Worm (Caenorhabditis elegans): ENCODE results near the gene inx-5.

The inx-5 gene

DNA sequence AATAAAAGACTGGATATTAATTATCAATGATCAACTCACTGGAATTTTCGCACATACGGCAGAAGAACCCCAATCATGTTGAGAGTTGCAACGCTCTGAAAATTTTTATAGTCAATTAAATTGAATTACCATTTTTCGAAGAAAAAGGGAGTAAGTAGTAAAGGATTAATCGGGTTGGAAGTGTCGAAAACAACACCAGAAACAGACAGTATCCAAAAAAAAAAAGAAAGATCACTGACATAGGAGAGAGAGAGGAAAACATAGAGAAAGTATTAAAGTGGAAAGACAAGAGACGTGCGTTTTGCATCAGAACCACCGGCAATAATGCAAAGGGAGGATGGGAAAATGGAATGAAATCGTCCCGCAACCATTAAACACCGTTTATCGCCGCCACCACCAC, at the start of gene inx-5:
inx-5 (minus strand) TSS at position 101 of the 400 bp plus-strand sequence.
- TF ChIP-seq nhr-237 (tag; optimal IDR thresholded peaks at IDR 0.05) (no peak), Y75B8A.6 (GFP tag; IDR thresholded peaks at IDR 0.05) (no peak), nhr-25 (tag; optimal IDR thresholded peaks at IDR 0.05; ENCODE audit: borderline replicate concordance, insufficient read depth) (no peak), nhr-6 (tag; optimal IDR thresholded peaks at IDR 0.05) (no peak), lin-29 (GFP tag; IDR thresholded peaks at IDR 0.05) (no peak), daf-16 (GFP tag; optimal IDR thresholded peaks at IDR 0.05) (no peak), daf-16 (tag; optimal IDR thresholded peaks at IDR 0.05) (no peak), lin-1 (GFP tag; IDR thresholded peaks at IDR 0.05) (no peak), duxl-1 (tag; optimal IDR thresholded peaks at IDR 0.05; ENCODE audit: poor library complexity) (no peak), spr-3 (GFP tag; optimal IDR thresholded peaks at IDR 0.05) (no peak), ztf-11 (tag; optimal IDR thresholded peaks at IDR 0.05) (no peak), spr-1 (tag; optimal IDR thresholded peaks at IDR 0.05) (no peak), ama-1 (optimal IDR thresholded peaks at IDR 0.05) (no peak), T26A8.4 (GFP tag; IDR thresholded peaks at IDR 0.05) (no peak), lin-15B (tag; optimal IDR thresholded peaks at IDR 0.05) (no peak), mxl-2 (GFP tag; conservative IDR thresholded peaks at IDR 0.05) (no peak), madf-5 (GFP tag; IDR thresholded peaks at IDR 0.05) (no peak)

ce11 chrX:8350984-8351383, 48.8 kb upstream of the inx-5 start, which contains the start of gene npr-28:
TSS of gene npr-28 (minus strand) at chrX:8351084.
- TF ChIP-seq lin-1 (GFP tag; IDR thresholded peaks at IDR 0.05) = no peak
- TF ChIP-seq aha-1 (tag) = peak; percentile 70

DNA sequence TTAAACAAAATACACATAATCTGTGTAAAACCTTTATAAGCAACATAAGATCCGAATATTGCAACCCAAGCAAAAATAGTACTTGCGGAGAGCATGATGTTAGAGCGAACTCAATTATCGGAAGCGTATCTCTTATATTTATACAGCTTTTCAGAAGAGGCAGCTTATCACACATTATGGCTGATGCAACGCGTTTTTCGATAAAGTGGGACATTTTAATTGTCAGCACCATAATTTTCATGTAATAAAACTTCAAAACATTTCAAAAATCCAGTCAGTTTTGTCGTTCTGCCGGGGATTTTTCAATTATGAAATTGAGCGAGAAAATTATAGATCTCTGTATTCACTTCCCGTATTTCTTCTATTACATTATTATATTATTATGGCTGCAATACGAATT, 44.0 kb upstream of the inx-5 start, which contains the start of gene drd-5:
drd-5 (minus strand) TSS at position 101 of the 400 bp plus-strand sequence.
- TF ChIP-seq dve-1 (tag; optimal IDR thresholded peaks at IDR 0.05; ENCODE audit: insufficient read depth) (peak; percentile 32), pqm-1 (tag; optimal IDR thresholded peaks at IDR 0.05) (peak; percentile 33), vab-7 (GFP tag; IDR thresholded peaks at IDR 0.05) (no peak)

DNA sequence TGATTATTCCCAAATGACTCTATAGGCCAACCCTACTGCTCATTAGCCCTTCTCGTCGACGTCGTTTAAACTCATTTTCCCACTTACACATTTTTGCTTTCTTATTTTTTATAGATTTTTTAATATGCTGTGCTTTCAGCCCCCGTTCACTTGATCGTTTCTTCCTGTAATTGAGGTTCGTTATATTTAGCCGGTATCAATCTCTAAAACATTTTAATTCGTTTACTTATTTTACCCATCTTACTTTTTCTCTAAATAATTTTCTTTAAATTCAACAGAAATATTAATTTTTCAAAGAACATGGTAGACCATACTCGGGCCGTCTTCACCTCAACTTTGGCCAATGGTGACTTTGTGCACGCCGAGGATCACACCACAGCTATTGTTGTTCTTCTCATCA, 39.5 kb upstream of the inx-5 start, which contains the start of gene F55E10.1:
F55E10.1 (plus strand) TSS at position 301 of the 400 bp plus-strand sequence.
- no peak for TF ChIP-seq tra-1 (GFP tag; IDR thresholded peaks at IDR 0.05)
- no peak for TF ChIP-seq R02D3.7 (tag; optimal IDR thresholded peaks at IDR 0.05)
- no peak for TF ChIP-seq Y105C5A.15 (GFP tag; IDR thresholded peaks at IDR 0.05)
- no peak for TF ChIP-seq daf-8 (GFP tag; IDR thresholded peaks at IDR 0.05)
- no peak for TF ChIP-seq nhr-11 (tag; optimal IDR thresholded peaks at IDR 0.05)
- no peak for TF ChIP-seq lin-15B (tag; optimal IDR thresholded peaks at IDR 0.05)
- TF ChIP-seq nhr-102 (tag; optimal IDR thresholded peaks at IDR 0.05) = no peak
- TF ChIP-seq dmd-6 (GFP tag; IDR thresholded peaks at IDR 0.05) = no peak
- TF ChIP-seq jun-1 (tag; optimal IDR thresholded peaks at IDR 0.05) = no peak

ce11 chrX:8340393-8340792, 38.2 kb upstream of the inx-5 start, which contains the start of gene F55E10.2:
TSS of gene F55E10.2 (plus strand) at chrX:8340693.
- TF ChIP-seq mdl-1 (tag; optimal IDR thresholded peaks at IDR 0.05) (no peak), F26F4.8 (GFP tag; conservative IDR thresholded peaks at IDR 0.05) (no peak), nhr-76 (tag; optimal IDR thresholded peaks at IDR 0.05) (no peak), zip-11 (GFP tag; IDR thresholded peaks at IDR 0.05) (no peak), pqm-1 (tag; optimal IDR thresholded peaks at IDR 0.05) (no peak), R02D3.7 (tag; optimal IDR thresholded peaks at IDR 0.05) (no peak), Y75B8A.6 (GFP tag; IDR thresholded peaks at IDR 0.05) (no peak), daf-19 (GFP tag; conservative IDR thresholded peaks at IDR 0.05) (no peak), egl-27 (tag; optimal IDR thresholded peaks at IDR 0.05) (no peak), Y48G9A.11 (GFP tag; IDR thresholded peaks at IDR 0.05) (no peak), F49E8.2 (tag; optimal IDR thresholded peaks at IDR 0.05; ENCODE audit: borderline replicate concordance) (no peak), dmd-9 (GFP tag; IDR thresholded peaks at IDR 0.05) (no peak), zfp-3 (GFP tag; conservative IDR thresholded peaks at IDR 0.05) (no peak), mxl-2 (GFP tag; conservative IDR thresholded peaks at IDR 0.05) (no peak), F44E2.7 (GFP tag; IDR thresholded peaks at IDR 0.05) (no peak), ctbp-1 (GFP tag; IDR thresholded peaks at IDR 0.05) (no peak), daf-16 (GFP tag; optimal IDR thresholded peaks at IDR 0.05) (no peak), daf-16 (tag; optimal IDR thresholded peaks at IDR 0.05) (no peak), nhr-11 (tag; optimal IDR thresholded peaks at IDR 0.05) (no peak), mep-1 (tag; optimal IDR thresholded peaks at IDR 0.05) (no peak), lin-13 (GFP tag; optimal IDR thresholded peaks at IDR 0.05) (no peak)
